Worm (Caenorhabditis elegans): ENCODE results near the gene T03D8.6.
"Not testable (repeated sequence)": the region's sequence is repeated elsewhere in the genome, so short reads cannot be mapped to it uniquely, and the experiment has no call there.

DNA sequence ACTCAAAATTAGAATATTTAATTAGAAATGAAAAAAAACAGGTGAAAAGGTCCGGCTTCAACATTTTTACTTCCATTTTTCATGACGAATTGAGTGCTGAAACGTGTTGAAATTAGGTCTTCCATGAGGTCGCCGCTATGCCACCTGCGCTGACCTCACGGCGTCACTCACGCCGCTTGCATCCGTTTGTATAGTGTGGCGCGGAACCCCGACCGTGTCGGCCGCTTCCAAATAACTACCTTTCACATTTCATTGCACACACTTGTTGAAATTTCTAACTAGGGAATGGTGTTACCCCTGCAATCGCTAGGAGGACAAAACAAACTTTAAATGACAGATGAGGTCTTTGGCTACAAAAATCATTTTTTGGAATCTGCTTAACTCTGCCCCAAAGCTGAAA is 16.7 kb downstream of the T03D8.6 start:
- not testable (repeated sequence) for TF ChIP-seq nhr-237 (tag; optimal IDR thresholded peaks at IDR 0.05); lsy-2 (tag; optimal IDR thresholded peaks at IDR 0.05); nhr-84 (tag; optimal IDR thresholded peaks at IDR 0.05); unc-62 (GFP tag; optimal IDR thresholded peaks at IDR 0.05); mep-1 (tag; optimal IDR thresholded peaks at IDR 0.05)
